Fruit fly (Drosophila melanogaster) whole organism, pupa: ENCODE measurements around the gene Sgsh.

Source experiments
- CG10348 ChIP-seq: fragments of 200-800 bp; sonication (Bioruptor generic); IDR thresholded peaks from 2 replicates; pipeline ENCODE4 v1.3.6; 2022; ENCODE audit warnings: missing biosample characterization, missing genetic modification characterization
- CG12605 ChIP-seq: fragments of 200-800 bp; sonication (Bioruptor generic); IDR thresholded peaks from 2 replicates; pipeline ENCODE4 v1.3.6; 2022; ENCODE audit warnings: missing biosample characterization, missing genetic modification characterization
- CG13204 ChIP-seq: fragments of 200-800 bp; sonication (Bioruptor generic); optimal IDR thresholded peaks from 2 replicates; lab custom pipeline; 2018; ENCODE audit warnings: missing biosample characterization, mild to moderate bottlenecking, missing genetic modification characterization, moderate library complexity
- CG15710 ChIP-seq: fragments of 200-800 bp; sonication (Bioruptor generic); optimal IDR thresholded peaks from 2 replicates; lab custom pipeline; 2018; ENCODE audit warnings: missing biosample characterization, mild to moderate bottlenecking, missing genetic modification characterization, moderate library complexity
- CG17806 ChIP-seq: fragments of 200-800 bp; sonication (Bioruptor generic); optimal IDR thresholded peaks from 2 replicates; lab custom pipeline; 2018; ENCODE audit warnings: missing biosample characterization, mild to moderate bottlenecking, missing genetic modification characterization, moderate library complexity
- CG4496 ChIP-seq: fragments of 200-800 bp; sonication (Bioruptor generic); IDR thresholded peaks from 3 replicates; pipeline ENCODE4 v1.3.6; 2022; ENCODE audit warnings: missing biosample characterization, missing genetic modification characterization
- CG8301 ChIP-seq: fragments of 200-800 bp; sonication (Bioruptor generic); optimal IDR thresholded peaks from 2 replicates; lab custom pipeline; 2018; ENCODE audit warnings: missing biosample characterization, mild to moderate bottlenecking, missing genetic modification characterization
- D1 ChIP-seq: fragments of 200-800 bp; sonication (Bioruptor generic); optimal IDR thresholded peaks from 2 replicates; lab custom pipeline; 2018; ENCODE audit warnings: missing biosample characterization, mild to moderate bottlenecking, missing genetic modification characterization, moderate library complexity
- EcR ChIP-seq: fragments of 200-800 bp; sonication (Bioruptor generic); optimal IDR thresholded peaks from 3 replicates; lab custom pipeline; 2019; ENCODE audit warnings: missing biosample characterization, missing genetic modification characterization, mild to moderate bottlenecking, moderate library complexity, missing genetic modification reagents
- Ets98B ChIP-seq: fragments of 200-800 bp; sonication (Bioruptor generic); IDR thresholded peaks from 2 replicates; pipeline ENCODE4 v1.3.6; 2022; ENCODE audit warnings: missing biosample characterization, missing genetic modification characterization
- Pif1B ChIP-seq: fragments of 200-800 bp; sonication (Bioruptor generic); optimal IDR thresholded peaks from 3 replicates; lab custom pipeline; 2016; ENCODE audit warnings: missing biosample characterization, missing genetic modification characterization
- fd96Ca ChIP-seq: fragments of 200-800 bp; sonication (Bioruptor generic); IDR thresholded peaks from 3 replicates; pipeline ENCODE4 v1.3.6; 2022; ENCODE audit warnings: missing biosample characterization, missing genetic modification characterization
- gl ChIP-seq: fragments of 200-800 bp; sonication (Bioruptor generic); optimal IDR thresholded peaks from 2 replicates; lab custom pipeline; 2018; ENCODE audit warnings: missing biosample characterization, mild to moderate bottlenecking, missing genetic modification characterization

DNA sequence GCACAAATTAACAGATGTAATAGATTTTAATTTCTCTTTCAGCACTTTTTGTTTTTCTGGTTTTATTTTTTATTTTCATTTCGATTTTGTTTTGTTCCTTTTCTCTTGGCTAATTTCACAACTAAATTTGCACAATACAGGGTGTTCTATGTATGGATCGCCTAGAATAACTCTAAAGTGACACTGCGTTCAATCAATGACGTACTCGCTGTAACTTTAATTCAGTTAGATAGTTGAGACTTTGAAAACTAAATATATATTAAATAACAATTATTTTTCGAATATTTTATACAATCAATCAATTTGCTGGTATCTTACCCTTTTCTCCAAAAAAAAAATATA lies 11.9 kb upstream of the Sgsh start:
- TF ChIP-seq Pif1B (GFP tag; lab: Kevin White, UChicago), result no peak
- no peak for TF ChIP-seq gl
- TF ChIP-seq fd96Ca (GFP tag; lab: Robert Waterston, UW), result no peak
- no peak for TF ChIP-seq EcR
- TF ChIP-seq CG17806 (tag; lab: Kevin White, UChicago), result no peak
- TF ChIP-seq CG8301 (tag; lab: Kevin White, UChicago), result no peak
- no peak for TF ChIP-seq CG15710 (tag; lab: Kevin White, UChicago)
- no peak for TF ChIP-seq CG12605 (GFP tag; lab: Robert Waterston, UW)
- TF ChIP-seq Ets98B (GFP tag; lab: Robert Waterston, UW), result no peak
- no peak for TF ChIP-seq CG4496 (GFP tag; lab: Robert Waterston, UW)
- TF ChIP-seq CG13204 (GFP tag; lab: Kevin White, UChicago), result no peak
- no peak for TF ChIP-seq CG10348 (GFP tag; lab: Robert Waterston, UW)
- TF ChIP-seq D1 (tag; lab: Kevin White, UChicago), result no peak
